Worm (Caenorhabditis elegans) whole organism, L1 larva: ENCODE data around the gene K08H2.7.

ENCODE experiments used
- ama-1 ChIP-seq: fragments of 150-350 bp; optimal IDR thresholded peaks from 2 replicates; lab custom pipeline; 2014
- blmp-1 ChIP-seq: fragments of 150-350 bp; optimal IDR thresholded peaks from 2 replicates; lab custom pipeline; 2014; ENCODE audit warnings: missing biosample characterization, missing genetic modification characterization
- fos-1 ChIP-seq: fragments of 150-350 bp; optimal IDR thresholded peaks from 2 replicates; lab custom pipeline; 2014; ENCODE audit warnings: missing biosample characterization, missing genetic modification characterization
- nhr-237 ChIP-seq: fragments of 150-350 bp; optimal IDR thresholded peaks from 2 replicates; lab custom pipeline; 2014; ENCODE audit warnings: missing biosample characterization, missing genetic modification characterization
- tbx-2 ChIP-seq: sonication (generic microtip); optimal IDR thresholded peaks from 2 replicates; lab custom pipeline; 2016; ENCODE audit warnings: missing genetic modification characterization, missing compliant biosample characterization
- unc-62 ChIP-seq: fragments of 150-350 bp; optimal IDR thresholded peaks from 2 replicates; lab custom pipeline; 2014; ENCODE audit warnings: missing biosample characterization, missing genetic modification reagents, missing genetic modification characterization

DNA sequence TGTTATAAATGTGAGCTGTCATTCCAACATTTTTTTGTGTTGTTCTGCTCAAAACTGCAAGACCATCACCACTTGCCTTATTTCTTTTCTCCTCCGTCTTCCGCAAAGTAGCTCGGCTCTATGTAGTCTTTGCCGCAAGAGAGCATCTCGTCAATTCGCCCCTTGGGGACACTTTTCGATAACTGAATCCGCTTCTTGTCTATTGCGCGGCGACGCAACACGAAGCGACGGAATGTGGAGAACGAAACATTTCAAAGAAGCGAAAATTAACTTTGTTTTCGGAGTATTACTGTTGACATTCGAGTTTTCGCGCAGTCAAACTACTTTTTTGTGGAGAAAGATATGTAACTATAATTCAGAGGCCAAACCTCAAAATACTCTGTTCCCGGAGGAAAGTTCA, 50.1 kb downstream of the K08H2.7 start:
- TF ChIP-seq tbx-2 (tag; lab: Kevin White, UChicago) (no peak), fos-1 (tag; lab: Kevin White, UChicago) (no peak), nhr-237 (tag; lab: Kevin White, UChicago) (no peak), blmp-1 (tag; lab: Kevin White, UChicago) (no peak), ama-1 (lab: Kevin White, UChicago) (no peak), unc-62 (GFP tag; lab: Kevin White, UChicago) (no peak)
